Worm (Caenorhabditis elegans) whole organism, late embryonic: ENCODE data around the gene nhr-136.

Experiments
- K09A11.1 ChIP-seq: sonication (generic microtip); optimal IDR thresholded peaks from 2 replicates; lab custom pipeline; 2017; ENCODE audit warnings: antibody characterized with exemption, mild to moderate bottlenecking, missing genetic modification characterization, missing compliant biosample characterization; ENCODE audit not compliant: insufficient read depth
- ama-1 ChIP-seq: fragments of 150-350 bp; optimal IDR thresholded peaks from 2 replicates; lab custom pipeline; 2014
- ceh-22 ChIP-seq: sonication (generic microtip); optimal IDR thresholded peaks from 2 replicates; lab custom pipeline; 2017; ENCODE audit warnings: missing biosample characterization, missing genetic modification characterization
- ceh-45 ChIP-seq: fragments of 200-800 bp; sonication (Bioruptor generic); IDR thresholded peaks from 2 replicates; pipeline ENCODE4 v1.3.6; 2022; ENCODE audit warnings: missing genetic modification reagents, missing genetic modification characterization, missing compliant biosample characterization
- madf-2 ChIP-seq: sonication (generic microtip); optimal IDR thresholded peaks from 2 replicates; lab custom pipeline; 2017; ENCODE audit warnings: missing genetic modification characterization, missing compliant biosample characterization
- pat-9 ChIP-seq: fragments of 200-800 bp; sonication (Bioruptor generic); optimal IDR thresholded peaks from 2 replicates; lab custom pipeline; 2018; ENCODE audit warnings: mild to moderate bottlenecking, missing genetic modification characterization, moderate library complexity, missing compliant biosample characterization
- pax-1 ChIP-seq: fragments of 150-350 bp; optimal IDR thresholded peaks from 2 replicates; lab custom pipeline; 2014; ENCODE audit warnings: missing biosample characterization, missing genetic modification characterization
- pha-4 ChIP-seq: fragments of 150-350 bp; optimal IDR thresholded peaks from 2 replicates; lab custom pipeline; 2018; ENCODE audit warnings: missing biosample characterization, missing genetic modification reagents, missing genetic modification characterization
- sox-4 ChIP-seq: sonication (generic microtip); optimal IDR thresholded peaks from 2 replicates; lab custom pipeline; 2017; ENCODE audit warnings: mild to moderate bottlenecking, missing genetic modification characterization, inconsistent platforms, missing compliant biosample characterization

DNA sequence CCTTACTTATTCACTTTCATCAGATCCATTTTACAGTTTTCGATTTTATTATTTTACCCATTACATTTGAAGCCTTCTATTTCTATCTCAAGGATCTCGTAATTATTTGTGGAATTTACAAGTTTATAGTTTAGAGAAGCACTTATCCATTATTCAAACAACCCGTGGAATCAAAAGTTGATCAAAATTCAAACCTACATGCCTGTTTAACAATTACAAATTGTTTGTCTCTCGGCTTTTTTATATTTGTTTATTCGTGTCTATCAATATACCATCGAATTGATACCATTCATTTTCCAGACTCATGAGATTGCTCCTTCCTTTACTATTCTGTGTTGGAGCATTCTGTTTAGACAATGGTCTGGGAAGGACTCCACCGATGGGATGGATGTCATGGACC is 20.0 kb upstream of the nhr-136 start, which contains the start of gene gana-1:
- TF ChIP-seq pax-1 (tag; lab: Kevin White, UChicago) (no peak), madf-2 (no peak), ceh-22 (tag; lab: Kevin White, UChicago) (no peak), K09A11.1 (no peak), ceh-45 (GFP tag; lab: Robert Waterston, UW) (no peak), ama-1 (no peak), sox-4 (tag; lab: Kevin White, UChicago) (no peak), pha-4 (tag; lab: Kevin White, UChicago) (no peak), pat-9 (no peak)
